Worm (Caenorhabditis elegans) whole organism, young adult: ENCODE results near the gene irld-2.

Source experiments
- B0019.2 ChIP-seq: fragments of 200-800 bp; sonication (Bioruptor generic); conservative IDR thresholded peaks from 2 replicates; pipeline ENCODE4 v1.3.6; 2022; ENCODE audit warnings: missing genetic modification reagents, missing genetic modification characterization, missing compliant biosample characterization
- D2030.7 ChIP-seq: fragments of 200-800 bp; sonication (Bioruptor generic); IDR thresholded peaks from 2 replicates; pipeline ENCODE4 v1.3.6; 2022; ENCODE audit warnings: missing genetic modification reagents, missing genetic modification characterization, missing compliant biosample characterization
- F37B4.10 ChIP-seq: fragments of 200-800 bp; sonication (Bioruptor generic); IDR thresholded peaks from 2 replicates; pipeline ENCODE4 v1.3.6; 2022; ENCODE audit warnings: missing genetic modification characterization, missing compliant biosample characterization
- ama-1 ChIP-seq, 3 experiments: fragments of 150-350 bp in 1 of 3; sonication (generic microtip) in 2 of 3; optimal IDR thresholded peaks; 2 replicates each; lab custom pipeline; 2014 to 2018; ENCODE audit warnings: missing biosample characterization in 2 of 3, missing genetic modification characterization in 2 of 3, missing genetic modification reagents in 2 of 3
- athp-1 ChIP-seq: sonication (generic microtip); optimal IDR thresholded peaks from 2 replicates; lab custom pipeline; 2017; ENCODE audit warnings: mild to moderate bottlenecking, missing genetic modification characterization, missing compliant biosample characterization
- attf-6 ChIP-seq: fragments of 200-800 bp; sonication (Bioruptor generic); IDR thresholded peaks from 2 replicates; pipeline ENCODE4 v1.3.6; 2022; ENCODE audit warnings: missing genetic modification reagents, missing genetic modification characterization, missing compliant biosample characterization
- egl-18 ChIP-seq: fragments of 200-800 bp; sonication (Bioruptor generic); IDR thresholded peaks from 2 replicates; pipeline ENCODE4 v1.3.6; 2022; ENCODE audit warnings: missing genetic modification reagents, missing genetic modification characterization, missing compliant biosample characterization
- hrde-1 ChIP-seq: sonication (generic microtip); optimal IDR thresholded peaks from 2 replicates; lab custom pipeline; 2016; ENCODE audit warnings: missing genetic modification characterization, mild to moderate bottlenecking, missing compliant biosample characterization, moderate library complexity, missing genotype, missing genetic modification reagents, borderline replicate concordance
- lin-35 ChIP-seq, 3 experiments: fragments of 150-350 bp in 2 of 3; sonication (generic microtip) in 1 of 3; optimal IDR thresholded peaks; 2 replicates each; lab custom pipeline; 2014 to 2018; ENCODE audit warnings: missing biosample characterization in 3 of 3, missing genetic modification characterization in 3 of 3, missing genetic modification reagents in 3 of 3
- nfyb-1 ChIP-seq: fragments of 200-800 bp; sonication (Bioruptor generic); IDR thresholded peaks from 2 replicates; pipeline ENCODE4 v1.3.6; 2022; ENCODE audit warnings: missing genetic modification reagents, missing genetic modification characterization, missing compliant biosample characterization
- unc-62 ChIP-seq: fragments of 150-350 bp; optimal IDR thresholded peaks from 2 replicates; lab custom pipeline; 2014; ENCODE audit warnings: missing biosample characterization, missing genetic modification reagents, missing genetic modification characterization
- xnd-1 ChIP-seq: sonication (generic microtip); optimal IDR thresholded peaks from 2 replicates; lab custom pipeline; 2016; ENCODE audit warnings: missing genotype, missing genetic modification reagents, missing genetic modification characterization, missing compliant biosample characterization
- ztf-3 ChIP-seq: fragments of 200-800 bp; sonication (Bioruptor generic); optimal IDR thresholded peaks from 2 replicates; lab custom pipeline; 2018; ENCODE audit warnings: mild to moderate bottlenecking, missing genetic modification characterization, missing compliant biosample characterization

- TF ChIP-seq B0019.2 (GFP tag; lab: Robert Waterston, UW) (no peak), F37B4.10 (no peak), nfyb-1 (GFP tag; lab: Robert Waterston, UW) (no peak), hrde-1 (tag; lab: Kevin White, UChicago) (no peak), D2030.7 (no peak), xnd-1 (tag; lab: Kevin White, UChicago) (no peak), ztf-3 (GFP tag; lab: Kevin White, UChicago) (no peak), lin-35 (GFP tag; optimal IDR thresholded peaks at IDR 0.05; lab: Kevin White, UChicago) (no peak), athp-1 (tag; lab: Kevin White, UChicago) (no peak), egl-18 (GFP tag; lab: Robert Waterston, UW) (no peak), unc-62 (GFP tag; lab: Kevin White, UChicago) (no peak), ama-1 (optimal IDR thresholded peaks at IDR 0.05; lab: Kevin White, UChicago) (no peak), ama-1 (GFP tag; optimal IDR thresholded peaks at IDR 0.05; lab: Kevin White, UChicago) (no peak), attf-6 (GFP tag; lab: Robert Waterston, UW) (no peak)
These were observed 47.6 kb downstream of the irld-2 start for ce11 chrX:13347251-13347650.
